Worm (Caenorhabditis elegans) whole organism, L3 larva: ENCODE results near the gene nhr-208.

Source experiments
- ZK546.5 ChIP-seq: sonication (generic microtip); optimal IDR thresholded peaks from 2 replicates; lab custom pipeline; 2017; ENCODE audit warnings: missing biosample characterization, missing genetic modification characterization
- aly-2 ChIP-seq: fragments of 150-350 bp; optimal IDR thresholded peaks from 2 replicates; lab custom pipeline; 2014; ENCODE audit warnings: missing biosample characterization, missing genetic modification characterization
- ceh-16 ChIP-seq: sonication (generic microtip); optimal IDR thresholded peaks from 2 replicates; lab custom pipeline; 2017; ENCODE audit warnings: missing biosample characterization, missing genetic modification characterization
- elt-3 ChIP-seq, 3 experiments: fragments of 150-350 bp in 1 of 3; sonication (generic microtip) in 2 of 3; optimal IDR thresholded peaks; 2 replicates in 2 of 3; 4 replicates in 1 of 3; lab custom pipeline; 2014 to 2017; ENCODE audit warnings: missing biosample characterization in 3 of 3, missing genetic modification characterization in 3 of 3
- fkh-10 ChIP-seq: sonication (generic microtip); optimal IDR thresholded peaks from 2 replicates; lab custom pipeline; 2017; ENCODE audit warnings: missing biosample characterization, missing genetic modification reagents, missing genetic modification characterization
- fkh-2 ChIP-seq: fragments of 150-350 bp; optimal IDR thresholded peaks from 2 replicates; lab custom pipeline; 2014; ENCODE audit warnings: missing biosample characterization, missing genetic modification reagents, missing genetic modification characterization
- jun-1 ChIP-seq: fragments of 150-350 bp; optimal IDR thresholded peaks from 2 replicates; lab custom pipeline; 2014; ENCODE audit warnings: missing biosample characterization, missing genetic modification reagents, missing genetic modification characterization
- mdl-1 ChIP-seq: fragments of 150-350 bp; optimal IDR thresholded peaks from 2 replicates; lab custom pipeline; 2014; ENCODE audit warnings: missing biosample characterization, missing genetic modification characterization
- nhr-28 ChIP-seq: fragments of 150-350 bp; optimal IDR thresholded peaks from 2 replicates; lab custom pipeline; 2014; ENCODE audit warnings: missing biosample characterization, missing genetic modification characterization
- nhr-76 ChIP-seq: fragments of 150-350 bp; sonication (generic microtip); optimal IDR thresholded peaks from 5 replicates; lab custom pipeline; 2014; ENCODE audit warnings: missing biosample characterization, missing genetic modification characterization
- skn-1 ChIP-seq: fragments of 150-350 bp; optimal IDR thresholded peaks from 2 replicates; lab custom pipeline; 2014; ENCODE audit warnings: missing biosample characterization, missing genetic modification characterization
- ztf-11 ChIP-seq: fragments of 150-350 bp; optimal IDR thresholded peaks from 2 replicates; lab custom pipeline; 2014; ENCODE audit warnings: missing biosample characterization, missing genetic modification characterization

DNA sequence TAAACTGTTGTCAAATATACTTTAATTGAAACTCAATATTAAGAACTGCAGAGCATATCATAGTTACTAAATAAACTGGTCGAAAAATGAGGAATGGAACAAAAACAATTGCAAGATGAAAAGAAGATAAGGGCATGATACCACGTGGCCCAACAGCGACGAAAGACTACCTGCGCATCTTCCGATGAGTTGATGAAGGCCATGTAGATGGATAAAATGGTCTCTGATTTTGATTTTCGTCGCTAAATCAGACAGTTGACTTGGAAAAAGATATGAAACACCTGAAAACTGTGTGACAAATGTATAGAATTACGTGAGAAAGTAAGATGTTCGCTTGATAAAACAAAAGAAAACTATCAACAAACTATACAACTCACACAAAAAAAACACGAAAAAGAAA, 22.6 kb upstream of the nhr-208 start:
- TF ChIP-seq nhr-76 (tag; lab: Kevin White, UChicago) (no peak), fkh-10 (GFP tag; lab: Kevin White, UChicago) (no peak), jun-1 (tag; lab: Kevin White, UChicago) (no peak), mdl-1 (peak; percentile 1), nhr-28 (no peak), ztf-11 (tag; lab: Kevin White, UChicago) (no peak), ZK546.5 (tag; lab: Kevin White, UChicago) (no peak), aly-2 (tag; lab: Kevin White, UChicago) (no peak), elt-3 (tag; optimal IDR thresholded peaks at IDR 0.05; lab: Kevin White, UChicago) (peak in 2 of 3 experiments; percentile 12 to 27), ceh-16 (tag; lab: Kevin White, UChicago) (no peak), skn-1 (tag; lab: Kevin White, UChicago) (no peak), fkh-2 (tag; lab: Kevin White, UChicago) (no peak)
